Worm (Caenorhabditis elegans) whole organism, young adult: ENCODE results near the gene C17B7.9.

ENCODE experiments used
- B0019.2 ChIP-seq: fragments of 200-800 bp; sonication (Bioruptor generic); conservative IDR thresholded peaks from 2 replicates; pipeline ENCODE4 v1.3.6; 2022; ENCODE audit warnings: missing genetic modification reagents, missing genetic modification characterization, missing compliant biosample characterization
- B0035.1 ChIP-seq: sonication (generic microtip); optimal IDR thresholded peaks from 2 replicates; lab custom pipeline; 2016; ENCODE audit warnings: missing genetic modification characterization, mild to moderate bottlenecking, missing compliant biosample characterization, missing genotype, missing genetic modification reagents
- C17E4.6 ChIP-seq: fragments of 200-800 bp; sonication (Bioruptor generic); IDR thresholded peaks from 2 replicates; pipeline ENCODE4 v1.3.6; 2022; ENCODE audit warnings: missing genetic modification reagents, missing genetic modification characterization, missing compliant biosample characterization
- F23B12.7 ChIP-seq: sonication (generic microtip); optimal IDR thresholded peaks from 2 replicates; lab custom pipeline; 2017; ENCODE audit warnings: missing genetic modification characterization, mild to moderate bottlenecking, missing compliant biosample characterization, antibody characterized with exemption, moderate library complexity; ENCODE audit not compliant: insufficient read depth
- F33H1.4 ChIP-seq: fragments of 200-800 bp; sonication (Bioruptor generic); IDR thresholded peaks from 2 replicates; pipeline ENCODE4 v1.3.6; 2022; ENCODE audit warnings: missing genetic modification reagents, missing genetic modification characterization, missing compliant biosample characterization
- K11D2.4 ChIP-seq: fragments of 200-800 bp; sonication (Bioruptor generic); IDR thresholded peaks from 2 replicates; pipeline ENCODE4 v1.3.6; 2022; ENCODE audit warnings: missing genetic modification reagents, missing genetic modification characterization, missing compliant biosample characterization
- T26A5.8 ChIP-seq: sonication (generic microtip); optimal IDR thresholded peaks from 2 replicates; lab custom pipeline; 2016; ENCODE audit warnings: missing genetic modification characterization, missing compliant biosample characterization
- Y56A3A.18 ChIP-seq: fragments of 200-800 bp; sonication (Bioruptor generic); IDR thresholded peaks from 2 replicates; pipeline ENCODE4 v1.3.6; 2022; ENCODE audit warnings: missing genetic modification reagents, missing genetic modification characterization, missing compliant biosample characterization
- atf-7 ChIP-seq: sonication (generic microtip); optimal IDR thresholded peaks from 2 replicates; lab custom pipeline; 2017; ENCODE audit warnings: mild to moderate bottlenecking, missing genetic modification characterization, missing compliant biosample characterization
- attf-3 ChIP-seq: fragments of 200-800 bp; sonication (Bioruptor generic); conservative IDR thresholded peaks from 2 replicates; pipeline ENCODE4 v1.3.6; 2022; ENCODE audit warnings: missing genetic modification reagents, missing genetic modification characterization, missing compliant biosample characterization
- ceh-100 ChIP-seq: fragments of 200-800 bp; sonication (Bioruptor generic); IDR thresholded peaks from 2 replicates; pipeline ENCODE4 v1.3.6; 2022; ENCODE audit warnings: missing genetic modification reagents, missing genetic modification characterization, missing compliant biosample characterization
- ceh-27 ChIP-seq: fragments of 200-800 bp; sonication (Bioruptor generic); optimal IDR thresholded peaks from 2 replicates; lab custom pipeline; 2018; ENCODE audit warnings: mild to moderate bottlenecking, missing genetic modification characterization, moderate library complexity, missing compliant biosample characterization
- ceh-58 ChIP-seq: fragments of 200-800 bp; sonication (Bioruptor generic); IDR thresholded peaks from 2 replicates; pipeline ENCODE4 v1.3.6; 2022; ENCODE audit warnings: missing genetic modification characterization, missing compliant biosample characterization
- ceh-79 ChIP-seq: sonication (generic microtip); optimal IDR thresholded peaks from 2 replicates; lab custom pipeline; 2017; ENCODE audit warnings: mild to moderate bottlenecking, missing genetic modification characterization, missing compliant biosample characterization
- ceh-91 ChIP-seq: fragments of 200-800 bp; sonication (Bioruptor generic); IDR thresholded peaks from 2 replicates; pipeline ENCODE4 v1.3.6; 2022; ENCODE audit warnings: missing genetic modification reagents, missing genetic modification characterization, missing compliant biosample characterization
- dpl-1 ChIP-seq: fragments of 150-350 bp; optimal IDR thresholded peaks from 2 replicates; lab custom pipeline; 2014; ENCODE audit warnings: missing biosample characterization, missing genetic modification reagents, missing genetic modification characterization
- egl-18 ChIP-seq: fragments of 200-800 bp; sonication (Bioruptor generic); IDR thresholded peaks from 2 replicates; pipeline ENCODE4 v1.3.6; 2022; ENCODE audit warnings: missing genetic modification reagents, missing genetic modification characterization, missing compliant biosample characterization
- egl-44 ChIP-seq: fragments of 200-800 bp; sonication (Bioruptor generic); IDR thresholded peaks from 2 replicates; pipeline ENCODE4 v1.3.6; 2022; ENCODE audit warnings: missing genetic modification reagents, missing genetic modification characterization, missing compliant biosample characterization
- ekl-4 ChIP-seq: fragments of 200-800 bp; sonication (Bioruptor generic); IDR thresholded peaks from 2 replicates; pipeline ENCODE4 v1.3.6; 2022; ENCODE audit warnings: missing genetic modification reagents, missing genetic modification characterization, missing compliant biosample characterization
- ets-4 ChIP-seq: fragments of 200-800 bp; sonication (Bioruptor generic); optimal IDR thresholded peaks from 2 replicates; lab custom pipeline; 2018; ENCODE audit warnings: mild to moderate bottlenecking, missing genetic modification characterization, missing compliant biosample characterization
- fkh-3 ChIP-seq: sonication (generic microtip); optimal IDR thresholded peaks from 2 replicates; lab custom pipeline; 2016; ENCODE audit warnings: mild to moderate bottlenecking, missing genetic modification characterization, missing compliant biosample characterization
- gei-17 ChIP-seq: fragments of 200-800 bp; sonication (Bioruptor generic); optimal IDR thresholded peaks from 2 replicates; lab custom pipeline; 2018; ENCODE audit warnings: mild to moderate bottlenecking, missing genetic modification characterization, missing compliant biosample characterization
- hlh-26 ChIP-seq: fragments of 200-800 bp; sonication (Bioruptor generic); conservative IDR thresholded peaks from 2 replicates; pipeline ENCODE4 v1.3.6; 2022; ENCODE audit warnings: missing genetic modification reagents, missing genetic modification characterization, missing compliant biosample characterization
- let-526 ChIP-seq: fragments of 200-800 bp; sonication (Bioruptor generic); IDR thresholded peaks from 2 replicates; pipeline ENCODE4 v1.3.6; 2022; ENCODE audit warnings: missing genetic modification reagents, missing genetic modification characterization, missing compliant biosample characterization
- madf-8 ChIP-seq: fragments of 200-800 bp; sonication (Bioruptor generic); conservative IDR thresholded peaks from 2 replicates; pipeline ENCODE4 v1.3.6; 2022; ENCODE audit warnings: missing genetic modification reagents, missing genetic modification characterization, missing compliant biosample characterization
- nfya-1 ChIP-seq: sonication (generic microtip); optimal IDR thresholded peaks from 2 replicates; lab custom pipeline; 2017; ENCODE audit warnings: antibody characterized with exemption, missing compliant biosample characterization, missing genetic modification characterization, borderline replicate concordance; ENCODE audit not compliant: insufficient read depth
- nhr-27 ChIP-seq: fragments of 200-800 bp; sonication (Bioruptor generic); optimal IDR thresholded peaks from 2 replicates; lab custom pipeline; 2018; ENCODE audit warnings: mild to moderate bottlenecking, missing genetic modification characterization, moderate library complexity, missing compliant biosample characterization
- pbrm-1 ChIP-seq: fragments of 200-800 bp; sonication (Bioruptor generic); IDR thresholded peaks from 2 replicates; pipeline ENCODE4 v1.3.6; 2022; ENCODE audit warnings: missing genetic modification reagents, missing genetic modification characterization, missing compliant biosample characterization
- pha-4 ChIP-seq: fragments of 150-350 bp; sonication (generic microtip); optimal IDR thresholded peaks from 2 replicates; lab custom pipeline; 2014; ENCODE audit warnings: missing biosample characterization, missing genetic modification reagents, missing genetic modification characterization
- rec-8 ChIP-seq, 2 experiments: sonication (generic microtip); optimal IDR thresholded peaks; 2 replicates each; lab custom pipeline; 2016; ENCODE audit warnings: mild to moderate bottlenecking in 2 of 2, missing genetic modification characterization in 2 of 2, missing genetic modification reagents in 2 of 2, missing genotype in 2 of 2, missing biosample characterization in 1 of 2, missing compliant biosample characterization in 1 of 2, moderate library complexity in 1 of 2
- repo-1 ChIP-seq: sonication (generic microtip); optimal IDR thresholded peaks from 2 replicates; lab custom pipeline; 2017; ENCODE audit warnings: mild to moderate bottlenecking, missing genetic modification characterization, missing compliant biosample characterization
- sdz-38 ChIP-seq: sonication (generic microtip); optimal IDR thresholded peaks from 2 replicates; lab custom pipeline; 2016; ENCODE audit warnings: missing genotype, missing genetic modification characterization, missing compliant biosample characterization
- sptf-2 ChIP-seq: fragments of 200-800 bp; sonication (Bioruptor generic); optimal IDR thresholded peaks from 2 replicates; lab custom pipeline; 2018; ENCODE audit warnings: mild to moderate bottlenecking, missing genetic modification characterization, missing compliant biosample characterization
- tlf-1 ChIP-seq: fragments of 200-800 bp; sonication (Bioruptor generic); optimal IDR thresholded peaks from 2 replicates; lab custom pipeline; 2018; ENCODE audit warnings: mild to moderate bottlenecking, missing genetic modification characterization, missing compliant biosample characterization
- ztf-25 ChIP-seq: fragments of 200-800 bp; sonication (Bioruptor generic); IDR thresholded peaks from 2 replicates; pipeline ENCODE4 v1.3.6; 2022; ENCODE audit warnings: missing genetic modification reagents, missing genetic modification characterization, missing compliant biosample characterization
- ztf-26 ChIP-seq: sonication (generic microtip); optimal IDR thresholded peaks from 2 replicates; lab custom pipeline; 2017; ENCODE audit warnings: missing genetic modification characterization, missing compliant biosample characterization
- ztf-6 ChIP-seq: fragments of 200-800 bp; sonication (Bioruptor generic); IDR thresholded peaks from 2 replicates; pipeline ENCODE4 v1.3.6; 2022; ENCODE audit warnings: missing genetic modification reagents, missing genetic modification characterization, missing compliant biosample characterization

Gene C17B7.9

ce11 chrV:3299437-3299836, 32.5 kb downstream of the C17B7.9 start:
- TF ChIP-seq pha-4: no peak
- TF ChIP-seq ztf-25 (GFP tag; lab: Robert Waterston, UW): 0 out of 2 replicates have a peak, but pooled peaks have one; percentile 36
- TF ChIP-seq ceh-100 (GFP tag; lab: Robert Waterston, UW): no peak
- no peak for TF ChIP-seq sptf-2 (GFP tag; lab: Kevin White, UChicago)
- no peak for TF ChIP-seq nfya-1
- TF ChIP-seq egl-18: peak; percentile 66; the same call in 1 of the 2 replicates
- no peak for TF ChIP-seq madf-8 (GFP tag; lab: Robert Waterston, UW)
- no peak for TF ChIP-seq B0019.2
- 0 out of 2 replicates have a peak, but pooled peaks have one; percentile 22 for TF ChIP-seq let-526

DNA sequence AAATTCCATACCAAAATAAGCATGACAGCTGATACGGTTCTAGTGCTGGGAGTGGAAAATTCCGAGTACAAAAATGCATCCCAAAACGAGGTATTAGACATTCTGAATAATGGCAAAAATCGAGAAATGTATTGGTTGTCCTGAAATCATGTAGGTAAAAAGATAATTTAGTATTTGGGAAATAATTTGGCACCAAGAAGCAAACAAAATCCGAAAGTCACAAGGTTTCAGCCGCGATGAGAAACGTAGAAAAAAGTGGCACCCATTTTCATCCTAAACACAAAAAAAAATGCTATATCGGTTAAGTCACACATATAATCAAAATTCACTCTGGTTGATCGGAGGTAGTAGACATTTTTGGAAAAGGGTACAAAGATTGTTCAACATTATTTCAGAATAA, 34.2 kb downstream of the C17B7.9 start, which contains the start of gene srx-122:
Gene srx-122, minus strand, starts transcription at position 101 of the 400 bp plus-strand sequence.
- TF ChIP-seq T26A5.8 (tag; lab: Kevin White, UChicago) (no peak), ekl-4 (GFP tag; lab: Robert Waterston, UW) (no peak), dpl-1 (GFP tag; lab: Kevin White, UChicago) (no peak), F33H1.4 (GFP tag; lab: Robert Waterston, UW) (no peak), sdz-38 (no peak), nhr-27 (tag; lab: Kevin White, UChicago) (no peak), repo-1 (tag; lab: Kevin White, UChicago) (no peak), C17E4.6 (GFP tag; lab: Robert Waterston, UW) (no peak), rec-8 (tag; optimal IDR thresholded peaks at IDR 0.05; lab: Kevin White, UChicago) (no peak), gei-17 (GFP tag; lab: Kevin White, UChicago) (no peak), B0035.1 (tag; lab: Kevin White, UChicago) (no peak), Y56A3A.18 (GFP tag; lab: Robert Waterston, UW) (no peak), fkh-3 (no peak), F23B12.7 (tag; lab: Kevin White, UChicago) (no peak), ceh-91 (GFP tag; lab: Robert Waterston, UW) (no peak)

DNA sequence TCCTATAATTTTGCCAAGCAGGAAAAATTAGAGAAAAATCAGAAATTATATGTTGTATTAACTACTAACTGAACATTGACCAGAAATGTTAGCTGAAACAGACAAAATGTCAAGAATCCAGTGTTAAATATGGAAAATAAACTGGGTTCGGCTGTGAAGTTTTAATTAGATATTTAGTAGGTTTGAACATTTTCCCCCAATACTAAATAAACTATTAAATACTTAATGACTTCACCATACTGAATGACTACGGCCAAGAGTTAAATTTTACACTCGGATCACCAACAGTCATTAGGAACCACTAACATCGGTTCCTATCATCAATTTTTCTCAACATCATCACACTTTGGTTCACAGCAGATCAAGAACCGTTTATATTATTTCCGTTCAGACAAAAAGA, 36.6 kb downstream of the C17B7.9 start:
- TF ChIP-seq repo-1 (tag; lab: Kevin White, UChicago): no peak
- TF ChIP-seq ceh-27 (GFP tag; lab: Kevin White, UChicago): no peak
- no peak for TF ChIP-seq attf-3 (GFP tag; lab: Robert Waterston, UW)
- TF ChIP-seq ceh-79 (tag; lab: Kevin White, UChicago): no peak
- no peak for TF ChIP-seq K11D2.4
- no peak for TF ChIP-seq ztf-6 (GFP tag; lab: Robert Waterston, UW)
- TF ChIP-seq, all 124 proteins: peak for 0

ce11 chrV:3289267-3289666, 42.7 kb downstream of the C17B7.9 start, which contains the start of gene F35F10.6:
TSS of gene F35F10.6 (minus strand) at chrV:3289367.
- TF ChIP-seq pbrm-1 (GFP tag; lab: Robert Waterston, UW) (no peak), ets-4 (GFP tag; lab: Kevin White, UChicago) (no peak), tlf-1 (GFP tag; lab: Kevin White, UChicago) (no peak), egl-44 (GFP tag; lab: Robert Waterston, UW) (no peak), hlh-26 (GFP tag; lab: Robert Waterston, UW) (no peak), nfya-1 (no peak), atf-7 (tag; lab: Kevin White, UChicago) (no peak), ceh-58 (GFP tag; lab: Robert Waterston, UW) (no peak), ztf-26 (tag; lab: Kevin White, UChicago) (no peak), ceh-100 (GFP tag; lab: Robert Waterston, UW) (no peak)
